Fruit fly (Drosophila melanogaster) whole organism, embryonic: ENCODE measurements around the gene Son.

Experiments
- Atf3 ChIP-seq: fragments of 200-800 bp; sonication (Bioruptor generic); optimal IDR thresholded peaks from 3 replicates; lab custom pipeline; 2016; ENCODE audit warnings: missing biosample characterization, missing genetic modification characterization
- BtbVII ChIP-seq: fragments of 200-800 bp; sonication (Bioruptor generic); optimal IDR thresholded peaks from 3 replicates; lab custom pipeline; 2017; ENCODE audit warnings: missing biosample characterization, mild to moderate bottlenecking, missing genetic modification characterization
- CG11247 ChIP-seq: fragments of 200-800 bp; sonication (Bioruptor generic); IDR thresholded peaks from 2 replicates; pipeline ENCODE4 v1.3.6; 2022; ENCODE audit warnings: missing biosample characterization, missing genetic modification characterization
- CG11560 ChIP-seq: fragments of 200-800 bp; sonication (Bioruptor generic); IDR thresholded peaks from 3 replicates; pipeline ENCODE4 v1.3.6; 2022; ENCODE audit warnings: missing biosample characterization, missing genetic modification characterization
- CG15601 ChIP-seq: fragments of 200-800 bp; sonication (Bioruptor generic); optimal IDR thresholded peaks from 3 replicates; lab custom pipeline; 2019; ENCODE audit warnings: missing biosample characterization, mild to moderate bottlenecking, missing genetic modification characterization, moderate library complexity
- CG15696 ChIP-seq: fragments of 200-800 bp; sonication (Bioruptor generic); optimal IDR thresholded peaks from 2 replicates; lab custom pipeline; 2019; ENCODE audit warnings: missing biosample characterization, mild to moderate bottlenecking, missing genetic modification characterization, moderate library complexity
- CG17361 ChIP-seq: fragments of 200-800 bp; sonication (Bioruptor generic); IDR thresholded peaks from 3 replicates; pipeline ENCODE4 v1.3.6; 2022; ENCODE audit warnings: missing biosample characterization, missing genetic modification characterization
- CG17802 ChIP-seq: fragments of 200-800 bp; sonication (Bioruptor generic); optimal IDR thresholded peaks from 2 replicates; lab custom pipeline; 2018; ENCODE audit warnings: missing biosample characterization, mild to moderate bottlenecking, missing genetic modification characterization, moderate library complexity
- CG18476 ChIP-seq: fragments of 200-800 bp; sonication (Bioruptor generic); optimal IDR thresholded peaks from 2 replicates; lab custom pipeline; 2016; ENCODE audit warnings: missing biosample characterization, mild to moderate bottlenecking, missing genetic modification characterization
- CG2116 ChIP-seq: fragments of 200-800 bp; sonication (Bioruptor generic); optimal IDR thresholded peaks from 3 replicates; lab custom pipeline; 2018; ENCODE audit warnings: missing biosample characterization, mild to moderate bottlenecking, missing genetic modification characterization
- CG2120 ChIP-seq: fragments of 200-800 bp; sonication (Bioruptor generic); optimal IDR thresholded peaks from 3 replicates; lab custom pipeline; 2016; ENCODE audit warnings: missing biosample characterization, missing genetic modification characterization
- CG30403 ChIP-seq: fragments of 200-800 bp; sonication (Bioruptor generic); optimal IDR thresholded peaks from 3 replicates; lab custom pipeline; 2016; ENCODE audit warnings: missing biosample characterization, missing genetic modification characterization
- CG4328 ChIP-seq: fragments of 200-800 bp; sonication (Bioruptor generic); optimal IDR thresholded peaks from 3 replicates; lab custom pipeline; 2017; ENCODE audit warnings: missing biosample characterization, missing genetic modification reagents, missing genetic modification characterization
- CG6765 ChIP-seq: fragments of 200-800 bp; sonication (Bioruptor generic); optimal IDR thresholded peaks from 3 replicates; lab custom pipeline; 2017; ENCODE audit warnings: missing biosample characterization, mild to moderate bottlenecking, missing genetic modification characterization
- CG7839 ChIP-seq: fragments of 200-800 bp; sonication (Bioruptor generic); optimal IDR thresholded peaks from 3 replicates; lab custom pipeline; 2018; ENCODE audit warnings: missing biosample characterization, mild to moderate bottlenecking, missing genetic modification characterization, moderate library complexity
- CG7928 ChIP-seq: fragments of 200-800 bp; sonication (Bioruptor generic); optimal IDR thresholded peaks from 2 replicates; lab custom pipeline; 2017; ENCODE audit warnings: missing biosample characterization, mild to moderate bottlenecking, missing genetic modification characterization
- CG8359 ChIP-seq: fragments of 200-800 bp; sonication (Bioruptor generic); optimal IDR thresholded peaks from 2 replicates; lab custom pipeline; 2017; ENCODE audit warnings: missing biosample characterization, mild to moderate bottlenecking, missing genetic modification characterization, borderline replicate concordance
- CG9215 ChIP-seq: fragments of 200-800 bp; sonication (Bioruptor generic); IDR thresholded peaks from 2 replicates; pipeline ENCODE4 v1.3.6; 2022; ENCODE audit warnings: missing biosample characterization, missing genetic modification characterization
- CG9609 ChIP-seq: fragments of 200-800 bp; sonication (Bioruptor generic); optimal IDR thresholded peaks from 3 replicates; lab custom pipeline; 2016; ENCODE audit warnings: missing biosample characterization, missing genetic modification characterization
- CG9932 ChIP-seq: fragments of 200-800 bp; sonication (Bioruptor generic); IDR thresholded peaks from 2 replicates; pipeline ENCODE4 v1.3.6; 2022; ENCODE audit warnings: missing biosample characterization, missing genetic modification characterization
- CHES-1-like ChIP-seq: fragments of 200-800 bp; sonication (Bioruptor generic); optimal IDR thresholded peaks from 2 replicates; lab custom pipeline; 2016; ENCODE audit warnings: missing biosample characterization, missing genetic modification characterization
- CkIIα-i1 ChIP-seq: fragments of 200-800 bp; sonication (Bioruptor generic); IDR thresholded peaks from 2 replicates; pipeline ENCODE4 v1.3.6; 2022; ENCODE audit warnings: missing biosample characterization, missing genetic modification characterization
- CoRest ChIP-seq: fragments of 200-800 bp; sonication (Bioruptor generic); optimal IDR thresholded peaks from 3 replicates; lab custom pipeline; 2018; ENCODE audit warnings: missing biosample characterization, mild to moderate bottlenecking, missing genetic modification characterization, moderate library complexity
- Hr78 ChIP-seq, 2 experiments: fragments of 200-800 bp in 1 of 2; fragments of >200 bp in 1 of 2; sonication (Bioruptor generic) in 1 of 2; optimal IDR thresholded peaks; 2 replicates each; lab custom pipeline; 2017 to 2019; ENCODE audit warnings: missing biosample characterization in 2 of 2, missing genetic modification characterization in 2 of 2, mild to moderate bottlenecking in 1 of 2, moderate library complexity in 1 of 2
- Lim3 ChIP-seq: fragments of 200-800 bp; sonication (Bioruptor generic); IDR thresholded peaks from 2 replicates; pipeline ENCODE4 v1.3.6; 2022; ENCODE audit warnings: missing biosample characterization, missing genetic modification characterization
- Nf-YB ChIP-seq: fragments of 200-800 bp; sonication (Bioruptor generic); optimal IDR thresholded peaks from 3 replicates; lab custom pipeline; 2019; ENCODE audit warnings: missing biosample characterization, mild to moderate bottlenecking, missing genetic modification characterization, moderate library complexity
- Nf-YC ChIP-seq: fragments of 200-800 bp; optimal IDR thresholded peaks from 3 replicates; lab custom pipeline; 2019; ENCODE audit warnings: missing biosample characterization, mild to moderate bottlenecking, missing genetic modification characterization, moderate library complexity
- Scr ChIP-seq: fragments of 200-800 bp; sonication (Bioruptor generic); IDR thresholded peaks from 2 replicates; pipeline ENCODE4 v1.3.6; 2022; ENCODE audit warnings: missing biosample characterization, missing genetic modification characterization; ENCODE audit not compliant: partially characterized antibody
- Sox100B ChIP-seq: fragments of 200-800 bp; sonication (Bioruptor generic); optimal IDR thresholded peaks from 3 replicates; lab custom pipeline; 2018; ENCODE audit warnings: missing biosample characterization, mild to moderate bottlenecking, missing genetic modification characterization
- Sry-δ ChIP-seq: fragments of 200-800 bp; sonication (Bioruptor generic); optimal IDR thresholded peaks from 2 replicates; lab custom pipeline; 2016; ENCODE audit warnings: missing biosample characterization, missing genetic modification characterization
- Stat92E ChIP-seq, 3 experiments: fragments of >200 bp in 2 of 3; fragments of 200-800 bp in 1 of 3; sonication (Bioruptor generic) in 1 of 3; optimal IDR thresholded peaks; 2 replicates each; lab custom pipeline; 2017 to 2019; ENCODE audit warnings: missing biosample characterization in 3 of 3, missing genetic modification characterization in 3 of 3, mild to moderate bottlenecking in 1 of 3, moderate library complexity in 1 of 3
- Usf ChIP-seq: fragments of 200-800 bp; sonication (Bioruptor generic); optimal IDR thresholded peaks from 2 replicates; lab custom pipeline; 2017; ENCODE audit warnings: missing genotype, missing biosample characterization, missing genetic modification characterization
- abd-A ChIP-seq: fragments of 200-800 bp; sonication (Bioruptor generic); optimal IDR thresholded peaks from 3 replicates; lab custom pipeline; 2019; ENCODE audit warnings: missing biosample characterization, mild to moderate bottlenecking, missing genetic modification characterization, moderate library complexity
- amos ChIP-seq: fragments of 200-800 bp; sonication (Bioruptor generic); IDR thresholded peaks from 2 replicates; pipeline ENCODE4 v1.3.6; 2022; ENCODE audit warnings: missing biosample characterization, missing genetic modification characterization; ENCODE audit not compliant: partially characterized antibody
- bab2 ChIP-seq: fragments of 200-800 bp; sonication (Bioruptor generic); optimal IDR thresholded peaks from 2 replicates; lab custom pipeline; 2016; ENCODE audit warnings: missing biosample characterization, missing genetic modification characterization
- bcd ChIP-seq: fragments of 200-800 bp; sonication (Bioruptor generic); optimal IDR thresholded peaks from 2 replicates; lab custom pipeline; 2017; ENCODE audit warnings: missing biosample characterization, mild to moderate bottlenecking, missing genetic modification characterization
- cato ChIP-seq: fragments of 200-800 bp; sonication (Bioruptor generic); optimal IDR thresholded peaks from 2 replicates; lab custom pipeline; 2016; ENCODE audit warnings: missing biosample characterization, missing genetic modification characterization, borderline replicate concordance
- chif ChIP-seq, 2 experiments: fragments of 200-800 bp; sonication (Bioruptor generic); optimal IDR thresholded peaks; 3 replicates each; lab custom pipeline; 2016; ENCODE audit warnings: missing biosample characterization in 2 of 2, missing genetic modification characterization in 2 of 2
- eve ChIP-seq, 2 experiments: fragments of >200 bp; optimal IDR thresholded peaks; 2 replicates each; lab custom pipeline; 2017; ENCODE audit warnings: missing biosample characterization in 2 of 2, missing genetic modification characterization in 2 of 2
- jumu ChIP-seq: fragments of 200-800 bp; sonication (Bioruptor generic); optimal IDR thresholded peaks from 3 replicates; lab custom pipeline; 2016; ENCODE audit warnings: missing biosample characterization, missing genetic modification characterization
- mam ChIP-seq: fragments of 200-800 bp; sonication (Bioruptor generic); optimal IDR thresholded peaks from 3 replicates; lab custom pipeline; 2016; ENCODE audit warnings: missing biosample characterization, missing genetic modification characterization
- org-1 ChIP-seq: fragments of 200-800 bp; sonication (Bioruptor generic); optimal IDR thresholded peaks from 2 replicates; lab custom pipeline; 2017; ENCODE audit warnings: missing biosample characterization, missing genetic modification characterization
- pita ChIP-seq: fragments of 200-800 bp; sonication (Bioruptor generic); optimal IDR thresholded peaks from 2 replicates; lab custom pipeline; 2017; ENCODE audit warnings: missing biosample characterization, mild to moderate bottlenecking, missing genetic modification characterization
- pum ChIP-seq: fragments of 200-800 bp; sonication (Bioruptor generic); optimal IDR thresholded peaks from 2 replicates; lab custom pipeline; 2016; ENCODE audit warnings: missing biosample characterization, missing genetic modification characterization
- slbo ChIP-seq: fragments of 200-800 bp; sonication (Bioruptor generic); IDR thresholded peaks from 2 replicates; pipeline ENCODE4 v1.3.6; 2022; ENCODE audit warnings: missing biosample characterization, missing genetic modification characterization
- sna ChIP-seq: fragments of 200-800 bp; sonication (Bioruptor generic); IDR thresholded peaks from 2 replicates; pipeline ENCODE4 v1.3.6; 2022; ENCODE audit warnings: missing biosample characterization, missing genetic modification characterization; ENCODE audit not compliant: partially characterized antibody
- sob ChIP-seq: fragments of 200-800 bp; sonication (Bioruptor generic); IDR thresholded peaks from 2 replicates; pipeline ENCODE4 v1.3.6; 2022; ENCODE audit warnings: missing biosample characterization, missing genetic modification characterization
- sqz ChIP-seq: fragments of 200-800 bp; sonication (Bioruptor generic); optimal IDR thresholded peaks from 3 replicates; lab custom pipeline; 2018; ENCODE audit warnings: missing biosample characterization, mild to moderate bottlenecking, missing genetic modification characterization
- twi ChIP-seq: fragments of 200-800 bp; optimal IDR thresholded peaks from 2 replicates; lab custom pipeline; 2019; ENCODE audit warnings: missing biosample characterization, mild to moderate bottlenecking, missing genetic modification characterization, moderate library complexity
- wor ChIP-seq: fragments of 200-800 bp; sonication (Bioruptor generic); IDR thresholded peaks from 2 replicates; pipeline ENCODE4 v1.3.6; 2022; ENCODE audit warnings: missing biosample characterization, missing genetic modification characterization

Gene Son

dm6 chr3R:9590952-9591532, 13.2 kb downstream of the Son start, which contains the start of the genes bocks and CG8312 (continued):
- TF ChIP-seq org-1 (GFP tag; lab: Kevin White, UChicago) (no peak), jumu (GFP tag; lab: Kevin White, UChicago) (peak; percentile 58), CG15601 (tag; lab: Kevin White, UChicago) (peak; percentile 82), cato (GFP tag; lab: Kevin White, UChicago) (no peak), chif (GFP tag; optimal IDR thresholded peaks at IDR 0.05; lab: Kevin White, UChicago) (peak; percentile 28 to 55), CG17802 (tag; lab: Kevin White, UChicago) (no peak), wor (GFP tag; lab: Robert Waterston, UW) (no peak), Stat92E (GFP tag; optimal IDR thresholded peaks at IDR 0.05; lab: Kevin White, UChicago) (no peak), Sox100B (GFP tag; lab: Kevin White, UChicago) (no peak), sob (no peak), sqz (GFP tag; lab: Kevin White, UChicago) (no peak), amos (GFP tag; lab: Robert Waterston, UW) (no peak), CG6765 (GFP tag; lab: Kevin White, UChicago) (no peak), Scr (GFP tag; lab: Robert Waterston, UW) (no peak), CG11560 (tag; lab: Robert Waterston, UW) (no peak), slbo (GFP tag; lab: Robert Waterston, UW) (no peak), pita (GFP tag; lab: Kevin White, UChicago) (no peak), CG2120 (peak; percentile 78), sna (GFP tag; lab: Robert Waterston, UW) (no peak), CG30403 (peak; percentile 65), Lim3 (no peak), CG2116 (GFP tag; lab: Kevin White, UChicago) (peak; percentile 92), Hr78 (GFP tag; optimal IDR thresholded peaks at IDR 0.05; lab: Kevin White, UChicago) (no peak), CG7839 (peak; percentile 31), abd-A (tag; lab: Kevin White, UChicago) (no peak), twi (tag; lab: Kevin White, UChicago) (peak; percentile 48), Usf (no peak), CG9609 (peak; percentile 59), CHES-1-like (GFP tag; lab: Kevin White, UChicago) (peak; percentile 85), CG8359 (GFP tag; lab: Kevin White, UChicago) (no peak), eve (GFP tag; optimal IDR thresholded peaks at IDR 0.05; lab: Kevin White, UChicago) (no peak), CG17361 (no peak), Atf3 (GFP tag; lab: Kevin White, UChicago) (peak; percentile 85), CG9932 (GFP tag; lab: Robert Waterston, UW) (no peak), CoRest (tag; lab: Kevin White, UChicago) (peak; percentile 47), CG9215 (no peak), Nf-YC (peak; percentile 61), pum (peak; percentile 57), CG7928 (GFP tag; lab: Kevin White, UChicago) (no peak), bab2 (GFP tag; lab: Kevin White, UChicago) (peak; percentile 47), CG4328 (GFP tag; lab: Kevin White, UChicago) (no peak), CG11247 (no peak), bcd (GFP tag; lab: Kevin White, UChicago) (no peak), mam (GFP tag; lab: Kevin White, UChicago) (peak; percentile 65), Sry-δ (peak; percentile 99), CG15696 (no peak), CkIIα-i1 (GFP tag; lab: Robert Waterston, UW) (no peak), Nf-YB (GFP tag; lab: Kevin White, UChicago) (peak; percentile 57), CG18476 (GFP tag; lab: Kevin White, UChicago) (no peak), BtbVII (GFP tag; lab: Kevin White, UChicago) (peak; percentile 16)
